Fruit fly (Drosophila melanogaster) whole organism, wandering third instar larva: Measurements from ENCODE around the gene sesB.

Experiments used
- Abd-B ChIP-seq: fragments of >200 bp; optimal IDR thresholded peaks from 2 replicates; lab custom pipeline; 2017; ENCODE audit warnings: missing biosample characterization, missing genetic modification characterization
- CG32264 ChIP-seq: fragments of 200-800 bp; sonication (Bioruptor generic); optimal IDR thresholded peaks from 2 replicates; lab custom pipeline; 2016; ENCODE audit warnings: missing biosample characterization, missing genetic modification characterization
- Dfd ChIP-seq: fragments of >200 bp; optimal IDR thresholded peaks from 2 replicates; lab custom pipeline; 2017; ENCODE audit warnings: missing biosample characterization, missing genetic modification characterization
- Myc ChIP-seq: fragments of >200 bp; optimal IDR thresholded peaks from 2 replicates; lab custom pipeline; 2017
- br ChIP-seq: fragments of 200-800 bp; sonication (Bioruptor generic); optimal IDR thresholded peaks from 2 replicates; lab custom pipeline; 2016; ENCODE audit warnings: missing biosample characterization, missing genetic modification characterization
- dl ChIP-seq, 2 experiments: fragments of 175-275, 200-275 bp in 1 of 2; fragments of 200-275 bp in 1 of 2; sonication (Bioruptor generic); optimal IDR thresholded peaks; lab custom pipeline; 2018; ENCODE audit warnings: mild to moderate bottlenecking in 2 of 2, missing biosample characterization in 2 of 2, missing genetic modification characterization in 2 of 2, moderate library complexity in 2 of 2; ENCODE audit not compliant: partially characterized antibody in 2 of 2, insufficient read depth in 1 of 2
- h ChIP-seq: fragments of 200-800 bp; sonication (Bioruptor generic); optimal IDR thresholded peaks from 3 replicates; lab custom pipeline; 2016; ENCODE audit warnings: missing biosample characterization, mild to moderate bottlenecking, missing genetic modification characterization
- sage ChIP-seq: fragments of 200-800 bp; sonication (Bioruptor generic); optimal IDR thresholded peaks from 2 replicates; lab custom pipeline; 2016; ENCODE audit warnings: missing biosample characterization, mild to moderate bottlenecking, missing genetic modification characterization

dm6 chrX:10822678-10823440, 36.1 kb upstream of the sesB start:
- TF ChIP-seq sage (GFP tag; lab: Kevin White, UChicago) (no peak), Abd-B (GFP tag; lab: Kevin White, UChicago) (no peak), h (GFP tag; lab: Kevin White, UChicago) (no peak), CG32264 (no peak), dl (GFP tag; optimal IDR thresholded peaks at IDR 0.05; lab: Kevin White, UChicago; ENCODE audit: insufficient read depth in 1 of 2, partially characterized antibody in 2 of 2) (no peak), Dfd (no peak), br (GFP tag; lab: Kevin White, UChicago) (no peak), Myc (lab: Kevin White, UChicago) (no peak)
